Worm (Caenorhabditis elegans) whole organism, L3 larva: ENCODE results near the gene F37C4.8.
A peak's percentile ranks its signal among the peaks of the same experiment; 100 is the strongest.

Experiments
- R02D3.7 ChIP-seq: fragments of 150-350 bp; optimal IDR thresholded peaks from 2 replicates; lab custom pipeline; 2014; ENCODE audit warnings: missing biosample characterization, missing genetic modification characterization
- ZK546.5 ChIP-seq: sonication (generic microtip); optimal IDR thresholded peaks from 2 replicates; lab custom pipeline; 2017; ENCODE audit warnings: missing biosample characterization, missing genetic modification characterization
- aly-2 ChIP-seq: fragments of 150-350 bp; optimal IDR thresholded peaks from 2 replicates; lab custom pipeline; 2014; ENCODE audit warnings: missing biosample characterization, missing genetic modification characterization
- ama-1 ChIP-seq: fragments of 150-350 bp; optimal IDR thresholded peaks from 2 replicates; lab custom pipeline; 2018
- ceh-16 ChIP-seq: sonication (generic microtip); optimal IDR thresholded peaks from 2 replicates; lab custom pipeline; 2017; ENCODE audit warnings: missing biosample characterization, missing genetic modification characterization
- ceh-28 ChIP-seq: fragments of 150-350 bp; optimal IDR thresholded peaks from 2 replicates; lab custom pipeline; 2014; ENCODE audit warnings: missing biosample characterization, missing genetic modification reagents, missing genetic modification characterization
- daf-12 ChIP-seq: fragments of 150-350 bp; optimal IDR thresholded peaks from 2 replicates; lab custom pipeline; 2014; ENCODE audit warnings: missing biosample characterization, missing genetic modification reagents, missing genetic modification characterization
- egl-5 ChIP-seq: fragments of 150-350 bp; optimal IDR thresholded peaks from 2 replicates; lab custom pipeline; 2017; ENCODE audit warnings: missing biosample characterization, missing genetic modification reagents, missing genetic modification characterization, inconsistent platforms
- elt-1 ChIP-seq: fragments of 150-350 bp; optimal IDR thresholded peaks from 2 replicates; lab custom pipeline; 2014; ENCODE audit warnings: missing biosample characterization, missing genetic modification characterization
- elt-2 ChIP-seq: sonication (generic microtip); optimal IDR thresholded peaks from 2 replicates; lab custom pipeline; 2016; ENCODE audit warnings: missing genetic modification reagents, mild to moderate bottlenecking, missing genetic modification characterization, missing compliant biosample characterization
- elt-3 ChIP-seq, 3 experiments: fragments of 150-350 bp in 1 of 3; sonication (generic microtip) in 2 of 3; optimal IDR thresholded peaks; 2 replicates in 2 of 3; 4 replicates in 1 of 3; lab custom pipeline; 2014 to 2017; ENCODE audit warnings: missing biosample characterization in 3 of 3, missing genetic modification characterization in 3 of 3
- eor-1 ChIP-seq, 2 experiments: fragments of 150-350 bp; optimal IDR thresholded peaks; 2 replicates each; lab custom pipeline; 2014 to 2018; ENCODE audit warnings: missing biosample characterization in 2 of 2, missing genetic modification characterization in 2 of 2
- fkh-2 ChIP-seq: fragments of 150-350 bp; optimal IDR thresholded peaks from 2 replicates; lab custom pipeline; 2014; ENCODE audit warnings: missing biosample characterization, missing genetic modification reagents, missing genetic modification characterization
- hmg-11 ChIP-seq: sonication (generic microtip); optimal IDR thresholded peaks from 2 replicates; lab custom pipeline; 2016; ENCODE audit warnings: missing genetic modification characterization, missing compliant biosample characterization
- jun-1 ChIP-seq: fragments of 150-350 bp; optimal IDR thresholded peaks from 2 replicates; lab custom pipeline; 2014; ENCODE audit warnings: missing biosample characterization, missing genetic modification reagents, missing genetic modification characterization
- lin-15B ChIP-seq: fragments of 150-350 bp; optimal IDR thresholded peaks from 2 replicates; lab custom pipeline; 2014; ENCODE audit warnings: missing biosample characterization, missing genetic modification characterization
- lin-39 ChIP-seq: fragments of 150-350 bp; optimal IDR thresholded peaks from 2 replicates; lab custom pipeline; 2018; ENCODE audit warnings: missing biosample characterization, missing genetic modification reagents, missing genetic modification characterization
- mdl-1 ChIP-seq: fragments of 150-350 bp; optimal IDR thresholded peaks from 2 replicates; lab custom pipeline; 2014; ENCODE audit warnings: missing biosample characterization, missing genetic modification characterization
- mml-1 ChIP-seq: fragments of 150-350 bp; sonication (generic microtip); optimal IDR thresholded peaks from 3 replicates; lab custom pipeline; 2014; ENCODE audit warnings: missing biosample characterization, missing genetic modification characterization
- nfya-1 ChIP-seq: sonication (generic microtip); optimal IDR thresholded peaks from 2 replicates; lab custom pipeline; 2017; ENCODE audit warnings: missing genetic modification characterization, mild to moderate bottlenecking, missing compliant biosample characterization, antibody characterized with exemption, moderate library complexity; ENCODE audit not compliant: insufficient read depth
- nhr-11 ChIP-seq: fragments of 150-350 bp; optimal IDR thresholded peaks from 2 replicates; lab custom pipeline; 2014; ENCODE audit warnings: missing biosample characterization, missing genetic modification characterization
- nhr-23 ChIP-seq: fragments of 150-350 bp; optimal IDR thresholded peaks from 2 replicates; lab custom pipeline; 2014; ENCODE audit warnings: missing biosample characterization, missing genetic modification reagents, missing genetic modification characterization
- nhr-25 ChIP-seq: sonication (generic microtip); optimal IDR thresholded peaks from 2 replicates; lab custom pipeline; 2017; ENCODE audit warnings: missing biosample characterization, missing genetic modification characterization
- nhr-28 ChIP-seq: fragments of 150-350 bp; optimal IDR thresholded peaks from 2 replicates; lab custom pipeline; 2014; ENCODE audit warnings: missing biosample characterization, missing genetic modification characterization
- nhr-67 ChIP-seq: fragments of 150-350 bp; optimal IDR thresholded peaks from 2 replicates; lab custom pipeline; 2014; ENCODE audit warnings: missing biosample characterization, missing genetic modification characterization
- nhr-76 ChIP-seq: fragments of 150-350 bp; sonication (generic microtip); optimal IDR thresholded peaks from 5 replicates; lab custom pipeline; 2014; ENCODE audit warnings: missing biosample characterization, missing genetic modification characterization
- nhr-77 ChIP-seq: fragments of 150-350 bp; optimal IDR thresholded peaks from 2 replicates; lab custom pipeline; 2014; ENCODE audit warnings: missing biosample characterization, missing genetic modification characterization
- pha-4 ChIP-seq: fragments of 150-350 bp; optimal IDR thresholded peaks from 2 replicates; lab custom pipeline; 2014; ENCODE audit warnings: missing biosample characterization, missing genetic modification reagents, missing genetic modification characterization
- pqm-1 ChIP-seq: fragments of 150-350 bp; optimal IDR thresholded peaks from 2 replicates; lab custom pipeline; 2017; ENCODE audit warnings: missing biosample characterization, missing genetic modification characterization, inconsistent platforms
- sea-2 ChIP-seq: fragments of 150-350 bp; sonication (generic microtip); optimal IDR thresholded peaks from 4 replicates; lab custom pipeline; 2014; ENCODE audit warnings: missing biosample characterization, missing genetic modification reagents, missing genetic modification characterization
- skn-1 ChIP-seq: fragments of 150-350 bp; optimal IDR thresholded peaks from 2 replicates; lab custom pipeline; 2014; ENCODE audit warnings: missing biosample characterization, missing genetic modification characterization
- tbx-2 ChIP-seq: sonication (generic microtip); optimal IDR thresholded peaks from 2 replicates; lab custom pipeline; 2016; ENCODE audit warnings: mild to moderate bottlenecking, missing genetic modification characterization, missing compliant biosample characterization
- unc-39 ChIP-seq: sonication (generic microtip); optimal IDR thresholded peaks from 4 replicates; lab custom pipeline; 2017; ENCODE audit warnings: missing biosample characterization, missing genetic modification characterization
- unc-62 ChIP-seq: fragments of 150-350 bp; sonication (generic microtip); optimal IDR thresholded peaks from 4 replicates; lab custom pipeline; 2014; ENCODE audit warnings: missing biosample characterization, missing genetic modification reagents, missing genetic modification characterization
- zag-1 ChIP-seq: fragments of 150-350 bp; optimal IDR thresholded peaks from 2 replicates; lab custom pipeline; 2014; ENCODE audit warnings: missing biosample characterization, missing genetic modification characterization
- ztf-11 ChIP-seq: fragments of 150-350 bp; optimal IDR thresholded peaks from 2 replicates; lab custom pipeline; 2014; ENCODE audit warnings: missing biosample characterization, missing genetic modification characterization
- ztf-4 ChIP-seq: fragments of 150-350 bp; optimal IDR thresholded peaks from 2 replicates; lab custom pipeline; 2014; ENCODE audit warnings: missing biosample characterization, missing genetic modification characterization

Gene F37C4.8

ce11 chrIV:3892027-3892426, 11.0 kb upstream of the F37C4.8 start, which contains the start of gene F56D6.9:
Gene F56D6.9 (plus strand): TSS chrIV:3892327.
- TF ChIP-seq nhr-11 (tag; lab: Kevin White, UChicago) (no peak), eor-1 (tag; optimal IDR thresholded peaks at IDR 0.05; lab: Kevin White, UChicago) (no peak), aly-2 (tag; lab: Kevin White, UChicago) (no peak), nhr-23 (tag; lab: Kevin White, UChicago) (no peak), fkh-2 (tag; lab: Kevin White, UChicago) (no peak)

DNA sequence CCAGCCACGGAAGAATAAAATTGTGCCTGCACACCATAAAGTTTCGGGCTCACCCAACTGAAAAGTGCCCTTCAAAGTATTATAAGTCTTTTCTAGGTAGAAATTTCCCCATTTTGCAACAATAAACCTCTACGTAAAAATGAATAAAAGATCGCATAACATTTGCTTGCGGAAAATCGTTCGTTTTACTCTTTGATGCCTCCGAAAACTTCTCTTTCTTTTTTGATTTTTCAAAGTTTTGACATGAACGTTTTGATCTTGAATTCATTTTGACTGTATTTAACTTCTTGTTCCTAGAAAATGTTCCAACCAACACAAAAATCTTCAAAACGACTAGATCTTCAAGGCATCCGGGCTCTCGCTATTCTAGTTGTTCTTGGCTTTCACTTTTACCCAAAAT, 7.9 kb upstream of the F37C4.8 start, which contains the start of gene oac-21:
oac-21 (plus strand) TSS at position 301 of the 400 bp plus-strand sequence.
- TF ChIP-seq nfya-1 (tag; lab: Kevin White, UChicago) (no peak), mml-1 (tag; lab: Kevin White, UChicago) (no peak), egl-5 (tag; lab: Kevin White, UChicago) (no peak)

ce11 chrIV:3885369-3885768, 4.3 kb upstream of the F37C4.8 start, which contains the start of gene oac-22:
Gene oac-22 (plus strand): TSS chrIV:3885669.
- TF ChIP-seq pqm-1 (tag; lab: Kevin White, UChicago) (no peak), mdl-1 (no peak), nhr-28 (tag; lab: Kevin White, UChicago) (no peak), nhr-77 (tag; lab: Kevin White, UChicago) (no peak), sea-2 (no peak), pha-4 (no peak), lin-15B (tag; lab: Kevin White, UChicago) (no peak), nhr-11 (tag; lab: Kevin White, UChicago) (no peak), zag-1 (no peak), ztf-4 (tag; lab: Kevin White, UChicago) (no peak), nhr-25 (no peak), ceh-28 (tag; lab: Kevin White, UChicago) (no peak), lin-39 (no peak), elt-1 (tag; lab: Kevin White, UChicago) (no peak), unc-62 (no peak), eor-1 (tag; optimal IDR thresholded peaks at IDR 0.05; lab: Kevin White, UChicago) (no peak), daf-12 (tag; lab: Kevin White, UChicago) (no peak)

DNA sequence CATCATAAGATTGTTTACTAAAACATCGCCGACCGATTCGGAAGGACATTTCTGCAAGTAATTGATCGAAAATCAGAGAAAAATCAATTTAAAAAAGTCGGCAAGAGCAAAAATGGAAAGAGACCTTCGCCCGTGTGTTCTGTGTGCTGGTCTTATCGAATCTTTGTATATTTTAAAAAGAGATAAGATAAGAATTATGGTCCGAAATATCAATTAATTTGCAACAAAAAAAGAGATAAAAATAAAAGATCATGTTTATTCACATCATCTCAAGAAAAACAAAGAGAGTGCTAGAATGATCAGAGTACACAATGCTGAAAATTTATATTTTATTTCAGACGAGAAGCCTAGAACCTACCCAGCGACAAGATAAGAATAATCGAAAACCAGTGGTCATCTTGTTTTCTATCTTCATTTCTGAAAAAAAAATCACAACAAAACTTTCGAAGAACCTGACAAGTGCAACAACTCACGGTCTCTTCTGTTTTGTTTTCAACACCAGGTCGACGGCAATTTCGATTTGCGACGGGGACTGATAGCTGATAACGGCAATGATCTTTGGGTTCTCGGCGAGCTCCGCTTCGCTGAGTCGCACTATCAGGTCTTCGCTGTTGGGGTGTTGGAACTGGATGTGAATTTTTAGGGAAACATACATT, 2.6 kb downstream of the F37C4.8 start, which contains the start of gene F37C4.6:
F37C4.6 (minus strand) TSS at position 51 of the 656 bp plus-strand sequence.
- no peak for TF ChIP-seq zag-1
- no peak for TF ChIP-seq skn-1
- no peak for TF ChIP-seq nhr-28 (tag; lab: Kevin White, UChicago)
- TF ChIP-seq R02D3.7 (tag; lab: Kevin White, UChicago): no peak
- no peak for TF ChIP-seq jun-1 (tag; lab: Kevin White, UChicago)
- TF ChIP-seq ZK546.5 (tag; lab: Kevin White, UChicago): no peak
- no peak for TF ChIP-seq mml-1 (tag; lab: Kevin White, UChicago)
- no peak for TF ChIP-seq ceh-16
- TF ChIP-seq elt-3 (tag; optimal IDR thresholded peaks at IDR 0.05; lab: Kevin White, UChicago): no peak
- no peak for TF ChIP-seq hmg-11 (tag; lab: Kevin White, UChicago)
- TF ChIP-seq nhr-76 (tag; lab: Kevin White, UChicago): no peak
- no peak for TF ChIP-seq lin-15B (tag; lab: Kevin White, UChicago)
- TF ChIP-seq elt-2: peak; percentile 84
- peak; percentile 8 for TF ChIP-seq pqm-1 (tag; lab: Kevin White, UChicago)
- TF ChIP-seq ama-1 (lab: Kevin White, UChicago): no peak
- TF ChIP-seq unc-39: no peak

- TF ChIP-seq ztf-11 (no peak), mdl-1 (no peak), daf-12 (tag; lab: Kevin White, UChicago) (no peak), zag-1 (no peak), nhr-67 (tag; lab: Kevin White, UChicago) (no peak), nhr-11 (tag; lab: Kevin White, UChicago) (no peak), tbx-2 (no peak)
Observed at ce11 chrIV:3876955-3877354, 4.1 kb downstream of the F37C4.8 start.
